Fruit fly (Drosophila melanogaster) ovary, adult (tissue): ENCODE results near the gene CG12746.

Experiments used
- CG17801 ChIP-seq: fragments of 200-800 bp; optimal IDR thresholded peaks from 2 replicates; lab custom pipeline; 2019; ENCODE audit warnings: missing biosample characterization, mild to moderate bottlenecking, missing genetic modification characterization, moderate library complexity; ENCODE audit not compliant: partially characterized antibody

Gene CG12746

DNA sequence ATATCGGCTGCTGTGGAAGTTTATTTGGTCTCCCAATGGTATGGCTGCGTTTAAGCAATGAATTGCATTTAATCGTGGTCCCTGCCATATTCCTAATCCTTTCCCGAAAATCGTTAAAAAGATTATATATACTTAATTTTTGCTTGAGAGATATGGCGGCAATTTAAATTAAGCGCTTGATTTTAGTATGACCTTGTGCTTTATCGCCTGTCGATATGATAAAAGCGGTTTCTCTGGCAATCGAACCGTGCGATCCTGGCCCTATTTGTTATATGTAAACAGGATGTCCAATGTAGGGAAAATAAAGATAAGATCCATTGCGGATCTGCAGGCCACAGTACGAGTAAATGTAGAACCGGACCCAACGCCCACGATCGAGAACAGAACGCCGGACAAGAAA lies 9.8 kb upstream of the CG12746 start, which contains the start of gene Snm1:
Snm1 (plus strand) TSS at position 233 of the 400 bp plus-strand sequence.
- TF ChIP-seq CG17801 = no peak

DNA sequence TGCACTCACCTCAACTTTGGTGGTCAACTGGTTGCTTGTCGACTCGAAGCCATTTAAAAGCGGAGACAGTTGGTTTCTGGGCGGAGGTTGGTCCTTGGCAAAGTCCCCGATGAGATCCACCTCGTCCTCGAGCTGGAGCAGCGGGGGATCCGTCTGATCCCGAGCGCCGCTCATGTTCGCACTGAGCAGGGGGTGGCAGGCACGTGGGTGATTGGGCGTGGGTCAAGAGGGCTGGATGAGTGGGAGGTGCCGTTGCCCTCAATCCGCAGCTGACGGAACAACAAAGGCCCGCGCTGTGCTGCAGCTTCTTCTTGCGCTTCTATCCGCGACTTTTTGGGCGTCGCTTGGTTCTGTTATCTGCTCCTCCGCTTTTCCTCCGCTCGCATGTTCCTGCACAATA lies 1.7 kb upstream of the CG12746 start:
- TF ChIP-seq CG17801 = no peak

DNA sequence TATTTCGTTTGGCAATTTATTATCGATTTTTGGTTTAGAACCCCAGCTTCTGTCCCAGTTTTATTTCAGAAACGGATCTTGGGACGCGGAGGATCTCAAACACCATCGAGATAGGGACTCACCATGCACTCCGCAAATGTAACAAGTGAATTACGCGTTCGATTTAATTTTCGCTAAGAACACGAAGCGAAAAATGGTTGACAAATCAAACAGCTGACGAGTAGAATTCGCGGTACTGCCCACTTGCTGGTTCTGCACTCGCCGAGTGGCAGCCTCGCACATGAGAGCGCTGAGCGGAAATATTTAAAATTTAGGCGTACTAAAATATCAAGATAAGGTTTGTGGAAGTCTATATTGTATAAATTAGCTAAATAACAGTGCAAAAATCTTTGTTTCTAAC lies 1.2 kb upstream of the CG12746 start, which contains the start of gene Pi4KIIalpha:
Pi4KIIalpha (minus strand) TSS at position 233 of the 400 bp plus-strand sequence.
- TF ChIP-seq CG17801 = no peak

DNA sequence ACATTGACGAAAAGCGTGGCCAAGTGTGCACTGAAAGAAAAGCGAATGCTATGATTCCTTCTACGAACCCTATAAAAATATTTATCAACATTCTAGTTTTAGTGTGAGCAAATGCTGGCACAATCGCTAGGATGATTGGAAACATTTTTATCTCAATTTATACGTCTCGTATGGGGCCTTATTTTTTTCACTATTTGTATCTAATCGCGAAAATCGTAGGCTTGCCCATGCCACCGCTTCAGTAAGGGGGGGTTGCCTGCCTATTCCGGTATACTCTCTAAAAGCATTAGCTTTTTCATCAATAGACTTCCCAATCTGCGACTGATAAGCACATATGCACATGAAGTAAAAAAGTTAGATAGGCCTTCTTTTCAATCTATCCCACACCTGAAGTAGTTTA lies 958 bp downstream of the CG12746 start:
- peak; percentile 75 for TF ChIP-seq CG17801

DNA sequence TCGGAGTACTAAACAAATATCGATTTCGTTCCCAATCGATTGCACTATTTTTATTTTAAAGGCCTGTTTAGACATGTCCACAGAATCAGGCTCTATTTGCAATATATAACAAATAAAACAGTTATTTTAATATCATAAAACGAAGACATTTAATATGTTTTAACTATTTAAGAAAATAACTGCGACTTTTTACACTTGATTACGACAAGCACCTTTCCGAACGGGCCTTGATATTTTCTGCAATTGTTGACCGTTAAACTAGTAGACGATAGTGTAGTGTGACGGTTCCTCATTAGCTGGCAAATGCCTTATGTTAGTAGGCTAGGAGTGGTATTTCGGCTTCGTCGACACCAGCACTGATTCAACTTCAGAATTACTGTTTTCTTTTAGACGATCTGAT lies 3.9 kb downstream of the CG12746 start, which contains the start of the genes CG2931 and Rheb:
CG2931 (minus strand) TSS at position 26 of the 400 bp plus-strand sequence.
Rheb (plus strand) TSS at position 332 of the 400 bp plus-strand sequence.
- TF ChIP-seq CG17801 = peak; percentile 65

DNA sequence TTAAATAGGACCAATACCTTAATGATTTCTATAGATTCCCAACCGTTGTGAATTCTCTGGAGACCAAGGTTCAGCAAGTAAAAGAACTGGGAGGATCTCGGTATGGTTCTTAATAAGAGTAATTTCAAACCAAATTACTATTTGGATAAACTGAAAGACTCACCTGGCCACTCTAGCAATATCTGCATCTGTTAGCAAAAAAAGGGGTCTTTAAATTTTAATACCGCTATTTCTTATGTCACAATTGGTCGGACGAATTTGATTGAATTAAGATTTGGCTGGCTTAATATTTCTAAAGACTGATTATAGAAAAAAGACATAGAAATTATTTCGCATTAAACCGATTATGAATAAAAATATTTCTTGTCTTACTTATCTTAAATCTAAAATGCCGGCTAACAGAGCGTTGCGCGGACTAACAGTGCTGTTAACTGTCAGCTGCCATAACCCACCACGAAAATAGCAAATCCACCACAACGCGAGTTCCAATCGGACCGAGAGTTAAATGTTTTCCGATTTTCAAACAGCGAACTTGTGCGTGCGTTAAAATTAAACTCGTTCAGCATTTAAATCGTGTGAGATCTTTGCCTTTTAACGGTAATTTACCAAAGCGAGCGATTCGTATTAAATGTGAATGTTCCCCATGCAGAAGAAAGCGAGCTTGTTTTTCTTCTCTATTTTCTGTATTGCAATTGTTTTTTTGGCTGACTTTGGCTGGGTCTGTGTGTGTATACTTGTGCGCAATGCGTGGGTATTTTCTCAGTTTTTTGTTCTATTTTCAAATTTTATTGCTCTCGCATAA lies 6.2 kb downstream of the CG12746 start, which contains the start of gene CRMP:
CRMP (plus strand) TSS at position 474 of the 802 bp plus-strand sequence.
- TF ChIP-seq CG17801 = peak; percentile 74

DNA sequence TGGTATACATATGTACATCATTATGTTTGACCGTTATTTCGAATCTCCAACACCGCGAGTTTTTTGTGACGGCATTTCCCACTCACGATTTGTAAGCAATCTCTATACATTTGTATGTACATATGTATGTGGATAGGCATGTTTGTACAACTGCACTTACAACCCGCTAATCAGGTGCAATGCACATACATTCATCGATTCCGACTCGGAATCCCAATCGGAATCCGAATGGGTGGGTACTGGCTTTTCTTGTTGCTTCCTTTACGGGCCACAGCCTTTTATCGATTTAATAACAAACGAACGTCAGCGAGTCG lies 6.7 kb downstream of the CG12746 start:
- no peak for TF ChIP-seq CG17801

DNA sequence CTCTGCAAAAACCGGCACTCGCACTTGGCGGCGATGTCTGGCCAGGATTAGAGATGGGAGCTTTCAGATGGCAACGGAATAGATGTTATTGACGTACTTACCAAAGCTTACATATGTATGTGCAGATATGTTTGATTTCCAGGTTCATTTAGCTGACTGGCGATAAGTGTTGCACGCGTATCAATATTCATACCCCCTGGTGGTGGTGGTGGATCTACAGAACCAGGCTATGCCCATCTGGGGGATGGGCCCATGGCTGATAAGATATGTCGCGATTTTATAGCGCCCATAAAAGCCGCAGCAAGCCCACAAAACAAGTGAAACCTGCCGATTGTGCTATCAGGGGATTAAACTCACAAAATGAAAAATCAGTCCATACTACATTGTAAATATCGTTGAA lies 7.1 kb downstream of the CG12746 start:
- no peak for TF ChIP-seq CG17801

DNA sequence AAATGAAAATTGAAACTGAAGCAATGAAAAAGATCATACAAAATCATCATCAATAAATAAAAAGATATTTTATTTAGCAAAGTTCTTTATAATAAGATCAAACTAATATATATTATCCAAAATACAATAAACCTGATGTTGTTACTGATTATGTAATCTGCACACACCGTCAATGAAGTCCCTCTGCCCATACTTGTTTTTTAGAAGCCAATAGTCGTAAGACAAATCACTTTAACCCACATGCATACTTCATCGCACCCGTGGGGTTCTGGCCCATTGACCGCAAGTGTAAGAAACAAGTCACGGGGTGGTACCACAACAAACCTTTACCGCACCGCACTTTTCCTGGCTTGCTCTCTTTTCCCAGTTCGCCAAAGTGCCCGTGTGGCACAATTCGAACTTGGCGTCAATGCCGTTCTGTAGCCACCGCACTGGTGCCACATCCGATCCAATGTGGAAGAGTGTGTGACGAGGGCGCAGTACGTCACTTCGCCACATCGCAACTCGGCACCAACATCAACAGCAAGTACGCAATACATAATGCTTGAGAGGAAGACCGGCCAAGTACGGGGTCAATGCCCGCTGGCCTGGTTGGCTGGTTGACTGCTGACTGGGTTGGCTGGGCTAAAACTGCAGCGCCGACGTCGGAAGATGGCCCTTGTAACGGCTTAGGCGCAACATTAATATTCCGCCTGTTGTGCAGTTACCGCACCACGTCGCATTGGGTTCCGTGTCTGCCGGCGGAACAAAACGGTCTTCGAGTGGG lies 8.4 kb downstream of the CG12746 start:
- no peak for TF ChIP-seq CG17801

DNA sequence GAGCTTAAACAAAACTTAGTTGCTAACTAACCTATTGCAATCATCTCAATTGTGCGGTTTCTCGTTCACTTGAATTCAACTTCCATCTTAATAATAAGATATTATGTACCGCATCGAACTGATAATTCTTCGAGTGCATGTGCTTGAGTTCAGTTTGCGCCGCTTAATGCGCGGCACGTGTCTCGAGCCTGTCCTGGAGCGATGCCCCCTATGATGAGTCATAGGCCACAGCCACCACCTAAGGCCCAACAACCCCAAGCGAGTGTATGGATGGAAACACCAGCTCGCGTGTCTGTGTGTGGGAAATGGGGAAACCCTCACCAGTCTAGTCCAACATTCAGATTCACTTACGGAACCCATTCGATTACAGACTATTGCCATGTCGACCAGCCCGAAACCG lies 9.2 kb downstream of the CG12746 start:
- TF ChIP-seq CG17801 = no peak

DNA sequence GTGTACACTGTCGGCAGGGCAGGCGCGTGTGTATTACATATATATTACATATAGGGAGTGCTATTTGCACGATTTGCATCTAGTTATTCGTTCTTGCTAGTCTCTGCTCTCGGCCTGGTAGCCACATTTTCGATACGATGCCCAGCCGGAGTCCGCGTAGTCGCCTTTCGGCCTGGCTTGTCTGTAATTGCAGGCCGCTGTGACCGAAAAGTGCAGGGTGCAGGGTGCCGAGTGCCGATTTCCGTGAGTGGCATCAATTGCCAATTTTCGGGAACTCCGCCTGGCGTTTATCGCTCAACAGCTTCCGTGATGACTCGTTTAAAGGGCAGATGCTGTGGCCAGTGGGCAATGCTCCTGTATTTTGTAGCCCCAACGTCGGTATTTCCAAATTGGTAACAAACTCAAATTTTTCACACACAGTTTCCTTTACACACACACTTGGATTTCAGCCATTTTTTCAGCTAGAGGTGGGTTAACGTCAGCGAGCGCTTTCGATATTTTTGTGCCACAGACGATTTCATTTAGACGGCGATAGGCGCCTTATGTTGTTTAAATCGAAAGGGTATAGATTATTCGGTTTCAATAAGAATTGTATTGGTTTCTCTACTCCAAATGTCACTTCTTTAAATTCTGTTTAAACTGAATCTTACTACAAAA lies 23.3 kb downstream of the CG12746 start, which contains the start of gene CG2926:
CG2926 (minus strand) TSS at position 518 of the 657 bp plus-strand sequence.
- no peak for TF ChIP-seq CG17801

DNA sequence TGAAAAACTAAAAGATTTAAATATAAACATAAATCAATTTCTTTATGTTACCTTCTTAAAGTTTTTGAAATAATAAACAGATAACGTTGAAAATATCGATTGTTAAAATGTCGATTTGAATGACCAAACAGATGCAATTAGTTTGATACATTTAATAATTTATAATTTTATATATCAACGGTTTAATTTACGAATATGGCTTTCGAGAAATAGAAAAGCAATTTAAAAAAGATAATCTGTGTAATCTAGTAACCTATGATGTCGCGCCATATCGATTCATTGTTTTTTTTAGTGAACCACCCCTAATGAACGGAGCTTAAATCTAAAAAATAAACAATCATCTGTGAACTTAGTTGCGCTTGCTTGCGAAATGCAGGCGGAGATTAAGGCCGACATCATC lies 23.9 kb downstream of the CG12746 start, which contains the start of gene PolZ2:
PolZ2 (plus strand) TSS at position 301 of the 400 bp plus-strand sequence.
- no peak for TF ChIP-seq CG17801

DNA sequence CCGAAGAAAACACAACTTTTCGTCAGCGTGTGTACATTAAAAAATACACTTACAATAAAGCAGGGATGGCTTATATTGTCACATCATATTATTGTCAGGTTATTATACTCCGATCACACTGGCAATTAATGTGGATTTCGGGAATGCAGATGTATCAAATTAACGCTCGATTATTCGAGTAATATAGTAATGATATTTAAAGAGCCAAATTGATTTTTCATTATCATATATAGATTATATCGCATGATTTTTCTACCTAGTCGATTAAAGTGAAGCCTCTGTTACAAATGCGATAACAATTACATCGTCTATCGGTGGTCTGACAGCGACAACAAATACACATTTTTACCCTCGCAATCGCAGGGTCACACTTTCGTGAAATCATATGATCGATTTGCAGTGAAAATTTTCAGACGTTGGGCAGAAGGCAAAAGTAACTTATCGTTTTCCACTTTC lies 26.8 kb downstream of the CG12746 start, which contains the start of the genes noi and Vha26:
noi (minus strand) TSS at position 62 of the 456 bp plus-strand sequence.
Vha26 (plus strand) TSS at position 366 of the 456 bp plus-strand sequence.
- peak; percentile 69 for TF ChIP-seq CG17801

DNA sequence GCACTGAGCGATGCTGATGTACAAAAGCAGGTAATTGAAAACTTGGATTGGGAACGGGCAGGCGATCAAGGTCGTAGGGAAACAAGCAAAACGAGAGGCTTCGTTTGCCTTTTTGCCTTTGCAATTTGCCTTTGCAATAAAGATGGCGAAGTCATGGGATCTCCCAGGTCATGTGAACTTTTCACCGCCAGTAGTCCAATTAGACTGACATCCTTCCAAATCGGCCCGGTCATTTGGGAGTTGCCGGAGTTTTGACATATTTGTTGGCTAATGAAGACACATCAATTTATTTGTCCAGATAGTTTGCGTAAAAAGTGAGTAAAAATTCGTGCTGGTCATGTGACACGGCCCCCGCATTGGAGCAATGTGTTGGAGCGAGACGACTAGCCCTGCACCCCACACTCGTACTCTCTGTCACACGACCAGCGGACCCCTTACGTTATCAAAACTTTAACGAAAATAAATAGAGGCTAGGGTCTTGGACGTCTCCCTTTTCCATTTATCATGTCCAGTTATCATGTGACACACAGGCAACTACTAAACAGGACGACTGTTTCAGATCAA lies 27.4 kb downstream of the CG12746 start:
- TF ChIP-seq CG17801 = peak; percentile 22

DNA sequence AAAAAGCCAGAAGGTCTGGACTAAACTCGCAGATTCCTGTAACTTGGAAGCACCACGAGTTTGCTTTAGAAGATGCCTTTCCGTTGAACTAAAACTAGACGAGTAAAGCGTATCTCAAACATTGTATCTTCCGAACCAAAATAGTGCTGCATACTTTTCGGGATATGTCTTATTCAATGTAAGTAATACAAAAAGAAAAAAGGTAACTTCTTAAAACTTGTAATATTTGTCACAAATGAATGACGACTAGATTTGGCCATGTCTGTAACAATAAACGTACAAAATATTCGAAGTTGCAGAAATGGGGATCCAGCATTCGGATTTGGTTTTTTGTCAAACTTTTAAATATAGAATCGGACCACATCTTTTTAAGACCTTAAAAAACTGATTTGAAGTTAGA lies 30.2 kb downstream of the CG12746 start:
- TF ChIP-seq CG17801 = peak; percentile 40
